Fruit fly (Drosophila melanogaster): Measurements from ENCODE around the gene Spn77Ba.

The Spn77Ba gene

DNA sequence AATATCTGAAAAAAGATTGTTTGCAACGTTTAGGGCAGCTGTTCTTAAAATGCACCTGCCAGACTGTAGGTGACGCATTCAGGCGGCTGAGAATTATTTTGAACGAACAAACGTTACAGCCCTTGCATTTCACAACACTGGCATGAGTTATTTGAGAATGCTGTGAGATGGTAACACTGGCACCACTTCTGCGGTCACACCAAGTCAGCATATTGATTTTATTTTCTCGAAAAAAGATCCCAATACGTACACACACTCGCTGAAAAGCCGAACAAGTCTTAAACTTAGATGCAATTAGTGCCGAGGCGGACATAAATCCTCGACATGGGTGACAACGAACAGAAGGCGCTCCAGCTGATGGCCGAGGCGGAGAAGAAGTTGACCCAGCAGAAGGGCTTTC, 3.5 kb upstream of the Spn77Ba start, which contains the start of gene alphaSnap (continued):
- peak; percentile 57 for TF ChIP-seq CoRest (tag; optimal IDR thresholded peaks at IDR 0.05)
- no peak for TF ChIP-seq bcd (GFP tag; optimal IDR thresholded peaks at IDR 0.05)
- 0 out of 2 replicates have a peak, but pooled peaks have one; percentile 6 for TF ChIP-seq Adf1 (GFP tag; IDR thresholded peaks at IDR 0.05)
- TF ChIP-seq CG5245 (GFP tag; optimal IDR thresholded peaks at IDR 0.05), result no peak
- TF ChIP-seq BEAF-32 (GFP tag; optimal IDR thresholded peaks at IDR 0.05), result peak; percentile 60
- no peak for TF ChIP-seq Trl (optimal IDR thresholded peaks at IDR 0.05)
- TF ChIP-seq Trl (GFP tag; optimal IDR thresholded peaks at IDR 0.05), result peak; percentile 36
- no peak for TF ChIP-seq CG9876 (GFP tag; optimal IDR thresholded peaks at IDR 0.05)
- peak; percentile 57 for TF ChIP-seq Hmr (GFP tag; optimal IDR thresholded peaks at IDR 0.05)
- no peak for TF ChIP-seq CG7357 (GFP tag; IDR thresholded peaks at IDR 0.05)
- TF ChIP-seq CG3838 (GFP tag; optimal IDR thresholded peaks at IDR 0.05), result no peak
- TF ChIP-seq sug (tag; optimal IDR thresholded peaks at IDR 0.05), result peak; percentile 39
- TF ChIP-seq amos (GFP tag; IDR thresholded peaks at IDR 0.05; ENCODE audit: partially characterized antibody), result peak; percentile 44
- TF ChIP-seq fu2 (GFP tag; optimal IDR thresholded peaks at IDR 0.05), result peak; percentile 34
- TF ChIP-seq CG9727 (GFP tag; optimal IDR thresholded peaks at IDR 0.05), result no peak
- TF ChIP-seq CG4730 (GFP tag; IDR thresholded peaks at IDR 0.05), result no peak
- TF ChIP-seq HLHmδ (GFP tag; optimal IDR thresholded peaks at IDR 0.05), result no peak
- no peak for TF ChIP-seq CG6683 (GFP tag; optimal IDR thresholded peaks at IDR 0.05)
- TF ChIP-seq Ravus (GFP tag; IDR thresholded peaks at IDR 0.05), result no peak
- TF ChIP-seq GATAe (GFP tag; conservative IDR thresholded peaks at IDR 0.05), result no peak
- no peak for TF ChIP-seq CG8290 (GFP tag; optimal IDR thresholded peaks at IDR 0.05)
- TF ChIP-seq CG8290 (tag; optimal IDR thresholded peaks at IDR 0.05), result peak in 1 of 2 experiments; percentile 73
- no peak for TF ChIP-seq ewg (GFP tag; optimal IDR thresholded peaks at IDR 0.05)
- no peak for TF ChIP-seq peb (GFP tag; IDR thresholded peaks at IDR 0.05)
- 0 out of 3 replicates have a peak, but pooled peaks have one; percentile 35 for TF ChIP-seq CG6791 (GFP tag; IDR thresholded peaks at IDR 0.05; ENCODE audit: partially characterized antibody)
- no peak for TF ChIP-seq Dad (GFP tag; optimal IDR thresholded peaks at IDR 0.05)
- peak; percentile 30; the same call in 1 of the 3 replicates for TF ChIP-seq knrl (GFP tag; IDR thresholded peaks at IDR 0.05; ENCODE audit: partially characterized antibody)
- no peak for TF ChIP-seq tin (GFP tag; optimal IDR thresholded peaks at IDR 0.05)
- TF ChIP-seq CG10321 (GFP tag; IDR thresholded peaks at IDR 0.05), result no peak
- peak; percentile 51 for TF ChIP-seq pho (GFP tag; optimal IDR thresholded peaks at IDR 0.05)
- TF ChIP-seq gce (GFP tag; IDR thresholded peaks at IDR 0.05), result no peak
- TF ChIP-seq wek (GFP tag; optimal IDR thresholded peaks at IDR 0.05), result peak; percentile 2
- no peak for TF ChIP-seq mirr (GFP tag; optimal IDR thresholded peaks at IDR 0.05)
- no peak for TF ChIP-seq Atf3 (GFP tag; optimal IDR thresholded peaks at IDR 0.05)
- TF ChIP-seq CG31365 (tag; optimal IDR thresholded peaks at IDR 0.05), result no peak
- TF ChIP-seq Mes4 (GFP tag; optimal IDR thresholded peaks at IDR 0.05), result no peak
- no peak for TF ChIP-seq Deaf1 (tag; optimal IDR thresholded peaks at IDR 0.05)
- no peak for TF ChIP-seq CG15479 (GFP tag; optimal IDR thresholded peaks at IDR 0.05)
- TF ChIP-seq luna (GFP tag; optimal IDR thresholded peaks at IDR 0.05), result no peak
- TF ChIP-seq Bgb (GFP tag; IDR thresholded peaks at IDR 0.05; ENCODE audit: partially characterized antibody), result peak; percentile 45; the same call in 1 of the 2 replicates
- no peak for TF ChIP-seq emc (GFP tag; optimal IDR thresholded peaks at IDR 0.05)
- peak; percentile 30 for TF ChIP-seq ERR (GFP tag; optimal IDR thresholded peaks at IDR 0.05)
- TF ChIP-seq Neu2 (GFP tag; optimal IDR thresholded peaks at IDR 0.05; ENCODE audit: borderline replicate concordance), result no peak
- TF ChIP-seq CG1233 (GFP tag; optimal IDR thresholded peaks at IDR 0.05), result no peak
- TF ChIP-seq gsb-n (tag; optimal IDR thresholded peaks at IDR 0.05), result peak; percentile 73
- TF ChIP-seq PHDP (tag; optimal IDR thresholded peaks at IDR 0.05), result peak; percentile 33
- no peak for TF ChIP-seq psq (GFP tag; optimal IDR thresholded peaks at IDR 0.05)
- peak; percentile 6 for TF ChIP-seq Bdp1 (GFP tag; optimal IDR thresholded peaks at IDR 0.05)
- TF ChIP-seq wdn (GFP tag; IDR thresholded peaks at IDR 0.05), result no peak
- TF ChIP-seq CG1603 (tag; optimal IDR thresholded peaks at IDR 0.05), result peak; percentile 74
- peak; percentile 61 for TF ChIP-seq phol (tag; optimal IDR thresholded peaks at IDR 0.05)
- peak; percentile 38 for TF ChIP-seq CG3407 (GFP tag; optimal IDR thresholded peaks at IDR 0.05)
